Fruit fly (Drosophila melanogaster): ENCODE data around the gene ncd.

The ncd gene

DNA sequence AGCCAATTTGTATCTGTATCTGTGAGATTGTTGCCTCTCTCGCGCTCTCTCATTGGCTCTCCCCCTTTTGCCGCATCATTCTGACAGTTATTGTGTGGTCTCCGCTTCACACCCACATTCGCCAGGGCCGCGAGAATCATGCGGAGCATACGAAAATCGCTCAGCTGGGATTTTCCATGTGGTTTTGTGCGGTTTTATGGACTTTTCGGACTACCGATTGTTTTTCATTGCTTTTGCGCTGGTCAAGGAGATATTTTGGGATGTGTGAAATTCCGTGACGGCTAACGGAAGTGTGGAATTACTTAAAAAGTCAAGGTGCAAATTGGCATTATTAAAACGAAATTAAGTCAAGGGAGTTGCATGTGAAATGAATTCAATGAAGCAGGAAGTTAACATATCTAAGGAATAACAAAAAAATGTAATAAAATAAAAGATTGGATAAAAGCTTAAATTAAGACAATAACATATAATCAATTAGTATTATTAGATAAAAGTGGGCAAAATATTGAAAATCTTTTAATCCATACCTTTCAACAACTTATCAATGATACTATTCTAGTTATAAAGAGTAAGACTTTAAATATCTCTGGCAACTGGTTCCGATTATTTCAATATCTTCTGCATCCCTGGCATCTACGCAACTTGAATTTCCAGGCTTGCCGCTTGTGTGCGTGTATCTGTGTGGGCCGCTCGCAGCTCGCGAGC, 34.7 kb downstream of the ncd start (continued):
- TF ChIP-seq HLHmδ (GFP tag; optimal IDR thresholded peaks at IDR 0.05) = no peak
- no peak for TF ChIP-seq D (optimal IDR thresholded peaks at IDR 0.05)
- peak; percentile 6 for TF ChIP-seq D (GFP tag; optimal IDR thresholded peaks at IDR 0.05)
- peak; percentile 63 for TF ChIP-seq CoRest (tag; optimal IDR thresholded peaks at IDR 0.05)
- no peak for TF ChIP-seq ham (GFP tag; IDR thresholded peaks at IDR 0.05)
- no peak for TF ChIP-seq mirr (GFP tag; optimal IDR thresholded peaks at IDR 0.05)
- peak; percentile 13 for TF ChIP-seq Hmx (GFP tag; optimal IDR thresholded peaks at IDR 0.05)
- TF ChIP-seq wek (GFP tag; optimal IDR thresholded peaks at IDR 0.05) = no peak
- peak; percentile 32; the same call in 1 of the 3 replicates for TF ChIP-seq sr (GFP tag; IDR thresholded peaks at IDR 0.05)
- TF ChIP-seq CG13287 (GFP tag; IDR thresholded peaks at IDR 0.05; ENCODE audit: partially characterized antibody) = no peak
- no peak for TF ChIP-seq CG15073 (GFP tag; optimal IDR thresholded peaks at IDR 0.05)
- TF ChIP-seq CG4404 (GFP tag; IDR thresholded peaks at IDR 0.05) = no peak
- TF ChIP-seq fd96Cb (tag; optimal IDR thresholded peaks at IDR 0.05) = no peak
- TF ChIP-seq CG6254 (GFP tag; optimal IDR thresholded peaks at IDR 0.05) = no peak
- TF ChIP-seq tin (GFP tag; optimal IDR thresholded peaks at IDR 0.05) = peak; percentile 23
- TF ChIP-seq kay (GFP tag; optimal IDR thresholded peaks at IDR 0.05) = no peak
- TF ChIP-seq Doc3 (GFP tag; IDR thresholded peaks at IDR 0.05; ENCODE audit: partially characterized antibody) = peak; percentile 28; the same call in 1 of the 3 replicates
- no peak for TF ChIP-seq fd64A (GFP tag; optimal IDR thresholded peaks at IDR 0.05)
- peak in 1 of 2 experiments; percentile 12 for TF ChIP-seq Pdp1 (GFP tag; optimal IDR thresholded peaks at IDR 0.05)
- peak; percentile 9 for TF ChIP-seq Xbp1 (GFP tag; optimal IDR thresholded peaks at IDR 0.05)
- peak; percentile 12 for TF ChIP-seq cad (GFP tag; optimal IDR thresholded peaks at IDR 0.05)
- TF ChIP-seq CG10267 (tag; optimal IDR thresholded peaks at IDR 0.05) = peak; percentile 27
- TF ChIP-seq CG8388 (GFP tag; optimal IDR thresholded peaks at IDR 0.05) = no peak
- TF ChIP-seq CG7372 (GFP tag; IDR thresholded peaks at IDR 0.05) = no peak
- TF ChIP-seq Dip3 (GFP tag; optimal IDR thresholded peaks at IDR 0.05) = no peak
- no peak for TF ChIP-seq CG4328 (GFP tag; optimal IDR thresholded peaks at IDR 0.05)
- TF ChIP-seq Jarid2 (GFP tag; optimal IDR thresholded peaks at IDR 0.05) = no peak
- TF ChIP-seq Ssrp (tag; optimal IDR thresholded peaks at IDR 0.05) = peak; percentile 5
- no peak for TF ChIP-seq Sin3A (optimal IDR thresholded peaks at IDR 0.05)
- no peak for TF ChIP-seq cas (GFP tag; IDR thresholded peaks at IDR 0.05)
- no peak for TF ChIP-seq grn (GFP tag; optimal IDR thresholded peaks at IDR 0.05)
- TF ChIP-seq Six4 (GFP tag; optimal IDR thresholded peaks at IDR 0.05) = peak; percentile 19
- TF ChIP-seq CG30403 (GFP tag; optimal IDR thresholded peaks at IDR 0.05) = peak; percentile 64
- no peak for TF ChIP-seq ase (GFP tag; IDR thresholded peaks at IDR 0.05)
- peak; percentile 13 for TF ChIP-seq CG2120 (GFP tag; optimal IDR thresholded peaks at IDR 0.05)
- TF ChIP-seq Ravus (GFP tag; IDR thresholded peaks at IDR 0.05) = no peak
- no peak for TF ChIP-seq Bteb2 (GFP tag; optimal IDR thresholded peaks at IDR 0.05)
- no peak for TF ChIP-seq rib (GFP tag; IDR thresholded peaks at IDR 0.05)
- TF ChIP-seq CG6175 (GFP tag; IDR thresholded peaks at IDR 0.05) = no peak
- TF ChIP-seq CG43689 (GFP tag; IDR thresholded peaks at IDR 0.05) = no peak
- no peak for TF ChIP-seq CG4707 (GFP tag; optimal IDR thresholded peaks at IDR 0.05)
- TF ChIP-seq CG7556 (GFP tag; optimal IDR thresholded peaks at IDR 0.05) = peak; percentile 69
- no peak for TF ChIP-seq CrebB (tag; optimal IDR thresholded peaks at IDR 0.05)
- no peak for TF ChIP-seq CG12155 (GFP tag; optimal IDR thresholded peaks at IDR 0.05)
- peak; percentile 44 for TF ChIP-seq slbo (GFP tag; IDR thresholded peaks at IDR 0.05)
- peak; percentile 40 for TF ChIP-seq CG10147 (GFP tag; optimal IDR thresholded peaks at IDR 0.05)
- TF ChIP-seq yki (optimal IDR thresholded peaks at IDR 0.05) = peak; percentile 59
- peak; percentile 93 for TF ChIP-seq CG9437 (GFP tag; optimal IDR thresholded peaks at IDR 0.05)
- no peak for TF ChIP-seq usp (GFP tag; optimal IDR thresholded peaks at IDR 0.05)
- TF ChIP-seq CG10959 (GFP tag; IDR thresholded peaks at IDR 0.05) = no peak
- TF ChIP-seq Trl (optimal IDR thresholded peaks at IDR 0.05) = peak in 1 of 2 experiments; percentile 96
- TF ChIP-seq Trl (GFP tag; optimal IDR thresholded peaks at IDR 0.05) = peak; percentile 47

Data from whole organism, embryonic.